Worm (Caenorhabditis elegans) whole organism, L1 larva: ENCODE data around the gene ints-6.

Experiments used
- alr-1 ChIP-seq: fragments of 200-800 bp; sonication (Bioruptor generic); optimal IDR thresholded peaks from 2 replicates; lab custom pipeline; 2018; ENCODE audit warnings: borderline replicate concordance, mild to moderate bottlenecking, missing genetic modification characterization, missing compliant biosample characterization
- aly-2 ChIP-seq: fragments of 150-350 bp; optimal IDR thresholded peaks from 2 replicates; lab custom pipeline; 2014; ENCODE audit warnings: missing biosample characterization, missing genetic modification characterization
- efl-1 ChIP-seq, 4 experiments: fragments of 150-350 bp; optimal IDR thresholded peaks in 3 of 4; peaks in 1 of 4; 1 replicate in 1 of 4; 2 replicates in 3 of 4; lab custom pipeline; 2014; ENCODE audit warnings: missing biosample characterization in 2 of 4, missing genetic modification characterization in 2 of 4, missing genetic modification reagents in 2 of 4
- mdl-1 ChIP-seq, 2 experiments: fragments of 150-350 bp; optimal IDR thresholded peaks; 2 replicates each; lab custom pipeline; 2014 to 2017; ENCODE audit warnings: missing biosample characterization in 2 of 2, missing genetic modification characterization in 2 of 2, inconsistent platforms in 1 of 2
- nhr-19 ChIP-seq: fragments of 200-800 bp; sonication (Bioruptor generic); conservative IDR thresholded peaks from 2 replicates; pipeline ENCODE4 v1.3.6; 2022; ENCODE audit warnings: missing genetic modification characterization, missing compliant biosample characterization
- nhr-47 ChIP-seq: sonication (generic microtip); optimal IDR thresholded peaks from 2 replicates; lab custom pipeline; 2016; ENCODE audit warnings: mild to moderate bottlenecking, missing genetic modification characterization, moderate library complexity, missing compliant biosample characterization
- nhr-77 ChIP-seq: fragments of 150-350 bp; optimal IDR thresholded peaks from 2 replicates; lab custom pipeline; 2014; ENCODE audit warnings: missing biosample characterization, missing genetic modification characterization
- nhr-85 ChIP-seq: sonication (generic microtip); peaks from one replicate; lab custom pipeline; 2016; ENCODE audit warnings: missing genetic modification characterization, inconsistent platforms, missing compliant biosample characterization
- nhr-90 ChIP-seq: sonication (generic microtip); optimal IDR thresholded peaks from 2 replicates; lab custom pipeline; 2016; ENCODE audit warnings: mild to moderate bottlenecking, missing genetic modification characterization, missing compliant biosample characterization; ENCODE audit not compliant: poor library complexity
- pag-3 ChIP-seq: sonication (generic microtip); optimal IDR thresholded peaks from 2 replicates; lab custom pipeline; 2017; ENCODE audit warnings: missing genetic modification characterization, mild to moderate bottlenecking, missing compliant biosample characterization, antibody characterized with exemption, borderline replicate concordance; ENCODE audit not compliant: insufficient read depth
- unc-130 ChIP-seq: fragments of 150-350 bp; optimal IDR thresholded peaks from 2 replicates; lab custom pipeline; 2017; ENCODE audit warnings: missing biosample characterization, missing genetic modification characterization, inconsistent platforms
- unc-62 ChIP-seq: fragments of 150-350 bp; optimal IDR thresholded peaks from 2 replicates; lab custom pipeline; 2014; ENCODE audit warnings: missing biosample characterization, missing genetic modification reagents, missing genetic modification characterization
- ztf-4 ChIP-seq: fragments of 150-350 bp; optimal IDR thresholded peaks from 2 replicates; lab custom pipeline; 2014; ENCODE audit warnings: missing biosample characterization, missing genetic modification characterization

ce11 chrIV:8654115-8654628, 37.4 kb upstream of the ints-6 start, which contains the start of gene C49C8.1:
- TF ChIP-seq pag-3 (tag; lab: Kevin White, UChicago) (no peak), unc-130 (tag; lab: Kevin White, UChicago) (no peak), nhr-90 (tag; lab: Kevin White, UChicago) (no peak), unc-62 (GFP tag; lab: Kevin White, UChicago) (no peak), nhr-85 (tag; lab: Kevin White, UChicago) (no peak), nhr-47 (no peak), nhr-77 (tag; lab: Kevin White, UChicago) (no peak), ztf-4 (tag; lab: Kevin White, UChicago) (no peak), efl-1 (optimal IDR thresholded peaks at IDR 0.05; lab: Kevin White, UChicago) (no peak), efl-1 (GFP tag; optimal IDR thresholded peaks at IDR 0.05 in 1 of 2; lab: Kevin White, UChicago) (no peak), mdl-1 (tag; optimal IDR thresholded peaks at IDR 0.05; lab: Kevin White, UChicago) (no peak), nhr-19 (GFP tag; lab: Robert Waterston, UW) (no peak), alr-1 (no peak), aly-2 (tag; lab: Kevin White, UChicago) (no peak)
